Fruit fly (Drosophila melanogaster) whole organism, embryonic: ENCODE measurements around the gene AstCC.

Experiments
- B-H2 ChIP-seq: fragments of 200-800 bp; sonication (Bioruptor generic); optimal IDR thresholded peaks from 2 replicates; lab custom pipeline; 2018; ENCODE audit warnings: missing biosample characterization, mild to moderate bottlenecking, missing genetic modification characterization
- CG10274 ChIP-seq: fragments of 200-800 bp; sonication (Bioruptor generic); optimal IDR thresholded peaks from 3 replicates; lab custom pipeline; 2017; ENCODE audit warnings: missing biosample characterization, mild to moderate bottlenecking, missing genetic modification characterization
- CG10979 ChIP-seq: fragments of 200-800 bp; sonication (Bioruptor generic); optimal IDR thresholded peaks from 2 replicates; lab custom pipeline; 2018; ENCODE audit warnings: missing biosample characterization, mild to moderate bottlenecking, missing genetic modification characterization, moderate library complexity
- CG11504 ChIP-seq: fragments of 200-800 bp; sonication (Bioruptor generic); optimal IDR thresholded peaks from 3 replicates; lab custom pipeline; 2019; ENCODE audit warnings: missing biosample characterization, mild to moderate bottlenecking, missing genetic modification characterization, moderate library complexity
- CG12299 ChIP-seq: fragments of 200-800 bp; sonication (Bioruptor generic); optimal IDR thresholded peaks from 2 replicates; lab custom pipeline; 2018; ENCODE audit warnings: missing biosample characterization, mild to moderate bottlenecking, missing genetic modification characterization
- CG12391 ChIP-seq: fragments of 200-800 bp; sonication (Bioruptor generic); optimal IDR thresholded peaks from 3 replicates; lab custom pipeline; 2018; ENCODE audit warnings: missing biosample characterization, mild to moderate bottlenecking, missing genetic modification characterization, moderate library complexity
- CG12744 ChIP-seq: fragments of 200-800 bp; sonication (Bioruptor generic); optimal IDR thresholded peaks from 2 replicates; lab custom pipeline; 2016; ENCODE audit warnings: missing biosample characterization, missing genetic modification characterization
- CG13424 ChIP-seq: fragments of 200-800 bp; sonication (Bioruptor generic); optimal IDR thresholded peaks from 2 replicates; lab custom pipeline; 2019; ENCODE audit warnings: missing biosample characterization, mild to moderate bottlenecking, missing genetic modification characterization, moderate library complexity
- CG13894 ChIP-seq: fragments of 200-800 bp; sonication (Bioruptor generic); optimal IDR thresholded peaks from 3 replicates; lab custom pipeline; 2018; ENCODE audit warnings: missing biosample characterization, mild to moderate bottlenecking, missing genetic modification characterization, moderate library complexity
- CG17802 ChIP-seq: fragments of 200-800 bp; sonication (Bioruptor generic); optimal IDR thresholded peaks from 2 replicates; lab custom pipeline; 2018; ENCODE audit warnings: missing biosample characterization, mild to moderate bottlenecking, missing genetic modification characterization, moderate library complexity
- CG31441 ChIP-seq: fragments of 200-800 bp; sonication (Bioruptor generic); IDR thresholded peaks from 2 replicates; pipeline ENCODE4 v1.3.6; 2022; ENCODE audit warnings: missing biosample characterization, missing genetic modification characterization
- CG32772 ChIP-seq: fragments of 200-800 bp; sonication (Bioruptor generic); IDR thresholded peaks from 2 replicates; pipeline ENCODE4 v1.3.6; 2022; ENCODE audit warnings: missing biosample characterization, missing genetic modification characterization
- CG3995 ChIP-seq: fragments of 200-800 bp; sonication (Bioruptor generic); optimal IDR thresholded peaks from 3 replicates; lab custom pipeline; 2016; ENCODE audit warnings: missing biosample characterization, missing genetic modification characterization
- CG4328 ChIP-seq: fragments of 200-800 bp; sonication (Bioruptor generic); optimal IDR thresholded peaks from 3 replicates; lab custom pipeline; 2017; ENCODE audit warnings: missing biosample characterization, missing genetic modification reagents, missing genetic modification characterization
- CG4617 ChIP-seq: fragments of 200-800 bp; sonication (Bioruptor generic); optimal IDR thresholded peaks from 3 replicates; lab custom pipeline; 2016; ENCODE audit warnings: missing biosample characterization, missing genetic modification characterization, borderline replicate concordance
- CG4730 ChIP-seq: fragments of 200-800 bp; sonication (Bioruptor generic); IDR thresholded peaks from 2 replicates; pipeline ENCODE4 v1.3.6; 2022; ENCODE audit warnings: missing biosample characterization, missing genetic modification characterization
- CG5180 ChIP-seq: fragments of 200-800 bp; sonication (Bioruptor generic); optimal IDR thresholded peaks from 3 replicates; lab custom pipeline; 2017; ENCODE audit warnings: missing biosample characterization, missing genetic modification characterization, mild to moderate bottlenecking, moderate library complexity, missing genetic modification reagents
- CG6175 ChIP-seq: fragments of 200-800 bp; sonication (Bioruptor generic); IDR thresholded peaks from 3 replicates; pipeline ENCODE4 v1.3.6; 2022; ENCODE audit warnings: missing biosample characterization, missing genetic modification characterization
- CG6654 ChIP-seq: fragments of 200-800 bp; sonication (Bioruptor generic); optimal IDR thresholded peaks from 2 replicates; lab custom pipeline; 2017; ENCODE audit warnings: missing biosample characterization, mild to moderate bottlenecking, missing genetic modification characterization
- CG6765 ChIP-seq: fragments of 200-800 bp; sonication (Bioruptor generic); optimal IDR thresholded peaks from 3 replicates; lab custom pipeline; 2017; ENCODE audit warnings: missing biosample characterization, mild to moderate bottlenecking, missing genetic modification characterization
- CG7745 ChIP-seq: fragments of 200-800 bp; sonication (Bioruptor generic); optimal IDR thresholded peaks from 2 replicates; lab custom pipeline; 2018; ENCODE audit warnings: missing biosample characterization, mild to moderate bottlenecking, missing genetic modification characterization, moderate library complexity
- CG8478 ChIP-seq: fragments of >200 bp; optimal IDR thresholded peaks from 2 replicates; lab custom pipeline; 2018
- CG8924 ChIP-seq: fragments of 200-800 bp; optimal IDR thresholded peaks from 3 replicates; lab custom pipeline; 2019; ENCODE audit warnings: missing biosample characterization, mild to moderate bottlenecking, missing genetic modification characterization, moderate library complexity
- CG9437 ChIP-seq: fragments of 200-800 bp; sonication (Bioruptor generic); optimal IDR thresholded peaks from 2 replicates; lab custom pipeline; 2018; ENCODE audit warnings: missing biosample characterization, mild to moderate bottlenecking, missing genetic modification characterization
- Fer2 ChIP-seq: fragments of 200-800 bp; sonication (Bioruptor generic); optimal IDR thresholded peaks from 2 replicates; lab custom pipeline; 2018; ENCODE audit warnings: missing biosample characterization, mild to moderate bottlenecking, missing genetic modification characterization, moderate library complexity
- HLH54F ChIP-seq: fragments of 200-800 bp; sonication (Bioruptor generic); optimal IDR thresholded peaks from 3 replicates; lab custom pipeline; 2016; ENCODE audit warnings: missing biosample characterization, missing genetic modification characterization
- Max ChIP-seq: fragments of 200-800 bp; sonication (Bioruptor generic); optimal IDR thresholded peaks from 2 replicates; lab custom pipeline; 2016; ENCODE audit warnings: missing biosample characterization, mild to moderate bottlenecking, missing genetic modification characterization
- Meics ChIP-seq: fragments of 200-800 bp; sonication (Bioruptor generic); optimal IDR thresholded peaks from 2 replicates; lab custom pipeline; 2017; ENCODE audit warnings: missing biosample characterization, mild to moderate bottlenecking, missing genetic modification characterization
- Mrtf ChIP-seq: fragments of 200-800 bp; sonication (Bioruptor generic); IDR thresholded peaks from 3 replicates; pipeline ENCODE4 v1.3.6; 2022; ENCODE audit warnings: missing biosample characterization, missing genetic modification characterization
- Myb ChIP-seq: fragments of 200-800 bp; sonication (Bioruptor generic); optimal IDR thresholded peaks from 2 replicates; lab custom pipeline; 2016; ENCODE audit warnings: missing biosample characterization, missing genetic modification characterization
- NC2α ChIP-seq: fragments of 200-800 bp; sonication (Bioruptor generic); optimal IDR thresholded peaks from 2 replicates; lab custom pipeline; 2016; ENCODE audit warnings: missing biosample characterization, missing genetic modification characterization
- Nf-YC ChIP-seq: fragments of 200-800 bp; optimal IDR thresholded peaks from 3 replicates; lab custom pipeline; 2019; ENCODE audit warnings: missing biosample characterization, mild to moderate bottlenecking, missing genetic modification characterization, moderate library complexity
- Ptx1 ChIP-seq: fragments of 200-800 bp; sonication (Bioruptor generic); IDR thresholded peaks from 2 replicates; pipeline ENCODE4 v1.3.6; 2022; ENCODE audit warnings: missing biosample characterization, missing genetic modification characterization
- Xrp1 ChIP-seq: fragments of 200-800 bp; sonication (Bioruptor generic); IDR thresholded peaks from 2 replicates; pipeline ENCODE4 v1.3.6; 2022; ENCODE audit warnings: missing biosample characterization, missing genetic modification characterization
- ac ChIP-seq: fragments of 200-800 bp; sonication (Bioruptor generic); optimal IDR thresholded peaks from 3 replicates; lab custom pipeline; 2017; ENCODE audit warnings: missing biosample characterization, mild to moderate bottlenecking, missing genetic modification characterization
- al ChIP-seq: fragments of 200-800 bp; sonication (Bioruptor generic); IDR thresholded peaks from 2 replicates; pipeline ENCODE4 v1.3.6; 2022; ENCODE audit warnings: missing biosample characterization, missing genetic modification characterization
- btn ChIP-seq: fragments of 200-800 bp; sonication (Bioruptor generic); optimal IDR thresholded peaks from 2 replicates; lab custom pipeline; 2016; ENCODE audit warnings: missing biosample characterization, missing genetic modification characterization
- crc ChIP-seq: fragments of 200-800 bp; sonication (Bioruptor generic); optimal IDR thresholded peaks from 2 replicates; lab custom pipeline; 2016; ENCODE audit warnings: missing biosample characterization, missing genetic modification characterization
- danr ChIP-seq: fragments of 200-800 bp; sonication (Bioruptor generic); IDR thresholded peaks from 2 replicates; pipeline ENCODE4 v1.3.6; 2022; ENCODE audit warnings: missing biosample characterization, missing genetic modification characterization
- ftz-f1 ChIP-seq: fragments of 200-800 bp; sonication (Bioruptor generic); optimal IDR thresholded peaks from 2 replicates; lab custom pipeline; 2016; ENCODE audit warnings: missing biosample characterization, missing genetic modification characterization
- maf-S ChIP-seq: fragments of 200-800 bp; sonication (Bioruptor generic); optimal IDR thresholded peaks from 2 replicates; lab custom pipeline; 2016; ENCODE audit warnings: missing biosample characterization, missing genetic modification characterization
- onecut ChIP-seq: fragments of 200-800 bp; sonication (Bioruptor generic); IDR thresholded peaks from 2 replicates; pipeline ENCODE4 v1.3.6; 2022; ENCODE audit warnings: missing biosample characterization, missing genetic modification characterization
- org-1 ChIP-seq: fragments of 200-800 bp; sonication (Bioruptor generic); optimal IDR thresholded peaks from 2 replicates; lab custom pipeline; 2017; ENCODE audit warnings: missing biosample characterization, missing genetic modification characterization
- pnt ChIP-seq: fragments of 200-800 bp; sonication (Bioruptor generic); optimal IDR thresholded peaks from 3 replicates; lab custom pipeline; 2016; ENCODE audit warnings: missing biosample characterization, missing genetic modification characterization
- row ChIP-seq: fragments of 200-800 bp; sonication (Bioruptor generic); IDR thresholded peaks from 3 replicates; pipeline ENCODE4 v1.3.6; 2022; ENCODE audit warnings: missing biosample characterization, missing genetic modification characterization
- sim ChIP-seq: fragments of 200-800 bp; sonication (Bioruptor generic); IDR thresholded peaks from 2 replicates; pipeline ENCODE4 v1.3.6; 2022; ENCODE audit warnings: missing biosample characterization, missing genetic modification characterization
- slou ChIP-seq: fragments of 200-800 bp; sonication (Bioruptor generic); optimal IDR thresholded peaks from 3 replicates; lab custom pipeline; 2016; ENCODE audit warnings: missing biosample characterization, missing genetic modification characterization
- ssp ChIP-seq: fragments of 200-800 bp; sonication (Bioruptor generic); IDR thresholded peaks from 2 replicates; pipeline ENCODE4 v1.3.6; 2022; ENCODE audit warnings: missing biosample characterization, missing genetic modification characterization
- sug ChIP-seq: fragments of 200-800 bp; optimal IDR thresholded peaks from 2 replicates; lab custom pipeline; 2019; ENCODE audit warnings: missing biosample characterization, mild to moderate bottlenecking, missing genetic modification characterization, moderate library complexity
- toy ChIP-seq: fragments of 200-800 bp; sonication (Bioruptor generic); IDR thresholded peaks from 2 replicates; pipeline ENCODE4 v1.3.6; 2022; ENCODE audit warnings: missing biosample characterization, missing genetic modification characterization
- vfl ChIP-seq: fragments of 200-800 bp; sonication (Bioruptor generic); optimal IDR thresholded peaks from 2 replicates; lab custom pipeline; 2016; ENCODE audit warnings: missing biosample characterization, missing genetic modification characterization
- yki ChIP-seq: fragments of >200 bp; optimal IDR thresholded peaks from 3 replicates; lab custom pipeline; 2018

AstCC gene

dm6 chr2L:11113011-11113528 lies 28.0 kb upstream of the AstCC start, which contains the start of gene Idua (continued):
- TF ChIP-seq CG17802 (no peak), Fer2 (tag; lab: Kevin White, UChicago) (peak; percentile 40), yki (lab: Kevin White, UChicago) (no peak), CG12744 (GFP tag; lab: Kevin White, UChicago) (no peak), Max (GFP tag; lab: Kevin White, UChicago) (peak; percentile 58), HLH54F (peak; percentile 38), al (peak; percentile 39; the same call in 1 of the 2 replicates), danr (GFP tag; lab: Robert Waterston, UW) (no peak), Xrp1 (GFP tag; lab: Robert Waterston, UW) (peak; percentile 79), CG31441 (GFP tag; lab: Robert Waterston, UW) (no peak), CG6765 (GFP tag; lab: Kevin White, UChicago) (peak; percentile 72), sug (no peak), CG8478 (lab: Kevin White, UChicago) (no peak), Myb (GFP tag; lab: Kevin White, UChicago) (peak; percentile 11), CG4730 (GFP tag; lab: Robert Waterston, UW) (peak; percentile 24; the same call in 1 of the 2 replicates), sim (no peak), Ptx1 (GFP tag; lab: Robert Waterston, UW) (peak; percentile 66), CG3995 (GFP tag; lab: Kevin White, UChicago) (no peak), vfl (peak; percentile 32), CG6175 (GFP tag; lab: Robert Waterston, UW) (0 out of 3 replicates have a peak, but pooled peaks have one; percentile 52), onecut (GFP tag; lab: Robert Waterston, UW) (peak; percentile 59), CG10274 (GFP tag; lab: Kevin White, UChicago) (peak; percentile 44), CG13424 (tag; lab: Kevin White, UChicago) (peak; percentile 85), CG10979 (tag; lab: Kevin White, UChicago) (peak; percentile 73), CG12299 (peak; percentile 68), NC2α (GFP tag; lab: Kevin White, UChicago) (no peak), ftz-f1 (no peak), toy (GFP tag; lab: Robert Waterston, UW) (no peak), slou (GFP tag; lab: Kevin White, UChicago) (peak; percentile 2), CG8924 (tag; lab: Kevin White, UChicago) (peak; percentile 81), Nf-YC (tag; lab: Kevin White, UChicago) (no peak), CG6654 (peak; percentile 2), CG9437 (peak; percentile 57), pnt (GFP tag; lab: Kevin White, UChicago) (no peak), CG13894 (tag; lab: Kevin White, UChicago) (peak; percentile 22), ssp (GFP tag; lab: Robert Waterston, UW) (no peak), crc (GFP tag; lab: Kevin White, UChicago) (no peak), CG12391 (tag; lab: Kevin White, UChicago) (peak; percentile 69), Meics (GFP tag; lab: Kevin White, UChicago) (peak; percentile 93), B-H2 (GFP tag; lab: Kevin White, UChicago) (peak; percentile 57), org-1 (GFP tag; lab: Kevin White, UChicago) (peak; percentile 73), CG32772 (GFP tag; lab: Robert Waterston, UW) (0 out of 2 replicates have a peak, but pooled peaks have one; percentile 31), CG11504 (no peak), Mrtf (GFP tag; lab: Robert Waterston, UW) (no peak), CG4617 (GFP tag; lab: Kevin White, UChicago) (no peak), CG4328 (GFP tag; lab: Kevin White, UChicago) (peak; percentile 41), btn (GFP tag; lab: Kevin White, UChicago) (no peak), row (GFP tag; lab: Robert Waterston, UW) (peak; percentile 78), ac (no peak), maf-S (no peak), CG5180 (no peak), CG7745 (tag; lab: Kevin White, UChicago) (no peak)
